Worm (Caenorhabditis elegans) whole organism, L1 larva: ENCODE measurements around the gene sro-1.
A peak's percentile ranks its signal among the peaks of the same experiment; 100 is the strongest.

ENCODE experiments used
- C04F5.9 ChIP-seq: sonication (generic microtip); optimal IDR thresholded peaks from 2 replicates; lab custom pipeline; 2016; ENCODE audit warnings: missing genetic modification characterization, missing compliant biosample characterization
- C16A3.4 ChIP-seq: fragments of 150-350 bp; optimal IDR thresholded peaks from 2 replicates; lab custom pipeline; 2014; ENCODE audit warnings: missing biosample characterization, missing genetic modification characterization
- C34B4.2 ChIP-seq: sonication (generic microtip); optimal IDR thresholded peaks from 2 replicates; lab custom pipeline; 2017; ENCODE audit warnings: mild to moderate bottlenecking, missing genetic modification characterization, missing compliant biosample characterization
- F16B12.6 ChIP-seq: fragments of 150-350 bp; optimal IDR thresholded peaks from 2 replicates; lab custom pipeline; 2014; ENCODE audit warnings: missing biosample characterization, missing genetic modification characterization
- Y116A8C.19 ChIP-seq: sonication (generic microtip); optimal IDR thresholded peaks from 2 replicates; lab custom pipeline; 2016; ENCODE audit warnings: missing compliant biosample characterization, missing genetic modification characterization, borderline replicate concordance
- aly-2 ChIP-seq: fragments of 150-350 bp; optimal IDR thresholded peaks from 2 replicates; lab custom pipeline; 2014; ENCODE audit warnings: missing biosample characterization, missing genetic modification characterization
- ama-1 ChIP-seq: fragments of 150-350 bp; optimal IDR thresholded peaks from 2 replicates; lab custom pipeline; 2014
- ceh-8 ChIP-seq: fragments of 200-800 bp; sonication (Bioruptor generic); optimal IDR thresholded peaks from 2 replicates; lab custom pipeline; 2018; ENCODE audit warnings: mild to moderate bottlenecking, missing genetic modification characterization, moderate library complexity, missing compliant biosample characterization
- efl-1 ChIP-seq, 4 experiments: fragments of 150-350 bp; optimal IDR thresholded peaks in 3 of 4; peaks in 1 of 4; 1 replicate in 1 of 4; 2 replicates in 3 of 4; lab custom pipeline; 2014; ENCODE audit warnings: missing biosample characterization in 2 of 4, missing genetic modification characterization in 2 of 4, missing genetic modification reagents in 2 of 4
- egl-13 ChIP-seq: sonication (generic microtip); optimal IDR thresholded peaks from 2 replicates; lab custom pipeline; 2016; ENCODE audit warnings: missing genotype, missing genetic modification reagents, missing genetic modification characterization, missing compliant biosample characterization
- egl-27 ChIP-seq, 2 experiments: fragments of 150-350 bp in 1 of 2; sonication (generic microtip); optimal IDR thresholded peaks; 3 replicates each; lab custom pipeline; 2017 to 2018; ENCODE audit warnings: missing biosample characterization in 2 of 2, missing genetic modification characterization in 2 of 2, missing genetic modification reagents in 2 of 2
- elt-3 ChIP-seq, 6 experiments: fragments of 150-350 bp in 1 of 6; sonication (generic microtip); optimal IDR thresholded peaks; 2 replicates each; lab custom pipeline; 2017 to 2018; ENCODE audit warnings: missing biosample characterization in 6 of 6, missing genetic modification characterization in 6 of 6, inconsistent platforms in 1 of 6
- ets-5 ChIP-seq: fragments of 200-800 bp; sonication (Bioruptor generic); IDR thresholded peaks from 2 replicates; pipeline ENCODE4 v1.3.6; 2022; ENCODE audit warnings: missing genetic modification characterization, missing compliant biosample characterization
- fkh-10 ChIP-seq: sonication (generic microtip); optimal IDR thresholded peaks from 2 replicates; lab custom pipeline; 2017; ENCODE audit warnings: missing biosample characterization, missing genetic modification reagents, missing genetic modification characterization
- fkh-8 ChIP-seq: sonication (generic microtip); optimal IDR thresholded peaks from 2 replicates; lab custom pipeline; 2016; ENCODE audit warnings: mild to moderate bottlenecking, missing genetic modification characterization, missing compliant biosample characterization
- grh-1 ChIP-seq: fragments of 200-800 bp; sonication (Bioruptor generic); IDR thresholded peaks from 2 replicates; pipeline ENCODE4 v1.3.6; 2022; ENCODE audit warnings: missing genetic modification reagents, missing genetic modification characterization, missing compliant biosample characterization
- hlh-17 ChIP-seq: fragments of 200-800 bp; sonication (Bioruptor generic); optimal IDR thresholded peaks from 2 replicates; lab custom pipeline; 2018; ENCODE audit warnings: missing genetic modification characterization, mild to moderate bottlenecking, missing compliant biosample characterization, moderate library complexity, borderline replicate concordance
- hlh-4 ChIP-seq: sonication (generic microtip); optimal IDR thresholded peaks from 2 replicates; lab custom pipeline; 2016; ENCODE audit warnings: mild to moderate bottlenecking, missing genetic modification characterization, missing compliant biosample characterization
- irx-1 ChIP-seq: sonication (generic microtip); optimal IDR thresholded peaks from 2 replicates; lab custom pipeline; 2016; ENCODE audit warnings: missing genetic modification characterization, missing compliant biosample characterization
- isw-1 ChIP-seq: fragments of 200-800 bp; sonication (Bioruptor generic); IDR thresholded peaks from 2 replicates; pipeline ENCODE4 v1.3.6; 2022; ENCODE audit warnings: missing genetic modification characterization, missing compliant biosample characterization
- jun-1 ChIP-seq: fragments of 150-350 bp; optimal IDR thresholded peaks from 2 replicates; lab custom pipeline; 2014; ENCODE audit warnings: missing biosample characterization, missing genetic modification reagents, missing genetic modification characterization
- lin-14 ChIP-seq: fragments of 200-800 bp; sonication (Bioruptor generic); optimal IDR thresholded peaks from 2 replicates; lab custom pipeline; 2018; ENCODE audit warnings: mild to moderate bottlenecking, missing genetic modification characterization, moderate library complexity, missing compliant biosample characterization
- lin-35 ChIP-seq, 2 experiments: fragments of 150-350 bp; optimal IDR thresholded peaks; 2 replicates each; lab custom pipeline; 2014; ENCODE audit warnings: missing biosample characterization in 2 of 2, missing genetic modification characterization in 2 of 2, missing genetic modification reagents in 2 of 2
- lin-39 ChIP-seq: fragments of 150-350 bp; optimal IDR thresholded peaks from 2 replicates; lab custom pipeline; 2014; ENCODE audit warnings: missing biosample characterization, missing genetic modification reagents, missing genetic modification characterization
- mdl-1 ChIP-seq, 2 experiments: fragments of 150-350 bp; optimal IDR thresholded peaks; 2 replicates each; lab custom pipeline; 2014 to 2017; ENCODE audit warnings: missing biosample characterization in 2 of 2, missing genetic modification characterization in 2 of 2, inconsistent platforms in 1 of 2
- mef-2 ChIP-seq: fragments of 150-350 bp; optimal IDR thresholded peaks from 2 replicates; lab custom pipeline; 2014; ENCODE audit warnings: missing biosample characterization, missing genetic modification characterization
- nhr-19 ChIP-seq: fragments of 200-800 bp; sonication (Bioruptor generic); conservative IDR thresholded peaks from 2 replicates; pipeline ENCODE4 v1.3.6; 2022; ENCODE audit warnings: missing genetic modification characterization, missing compliant biosample characterization
- nhr-20 ChIP-seq: sonication (generic microtip); optimal IDR thresholded peaks from 2 replicates; lab custom pipeline; 2016; ENCODE audit warnings: mild to moderate bottlenecking, missing genetic modification characterization, missing compliant biosample characterization
- nhr-237 ChIP-seq: fragments of 150-350 bp; optimal IDR thresholded peaks from 2 replicates; lab custom pipeline; 2014; ENCODE audit warnings: missing biosample characterization, missing genetic modification characterization
- nhr-28 ChIP-seq: fragments of 150-350 bp; optimal IDR thresholded peaks from 2 replicates; lab custom pipeline; 2014; ENCODE audit warnings: missing biosample characterization, missing genetic modification characterization
- nhr-47 ChIP-seq: sonication (generic microtip); optimal IDR thresholded peaks from 2 replicates; lab custom pipeline; 2016; ENCODE audit warnings: mild to moderate bottlenecking, missing genetic modification characterization, moderate library complexity, missing compliant biosample characterization
- nhr-76 ChIP-seq: sonication (generic microtip); optimal IDR thresholded peaks from 2 replicates; lab custom pipeline; 2017; ENCODE audit warnings: missing biosample characterization, missing genetic modification characterization
- nhr-77 ChIP-seq: fragments of 150-350 bp; optimal IDR thresholded peaks from 2 replicates; lab custom pipeline; 2014; ENCODE audit warnings: missing biosample characterization, missing genetic modification characterization
- nhr-84 ChIP-seq: sonication (generic microtip); optimal IDR thresholded peaks from 2 replicates; lab custom pipeline; 2017; ENCODE audit warnings: missing biosample characterization, missing genetic modification characterization
- nhr-85 ChIP-seq: sonication (generic microtip); peaks from one replicate; lab custom pipeline; 2016; ENCODE audit warnings: missing genetic modification characterization, inconsistent platforms, missing compliant biosample characterization
- nhr-90 ChIP-seq: sonication (generic microtip); optimal IDR thresholded peaks from 2 replicates; lab custom pipeline; 2016; ENCODE audit warnings: mild to moderate bottlenecking, missing genetic modification characterization, missing compliant biosample characterization; ENCODE audit not compliant: poor library complexity
- pag-3 ChIP-seq: sonication (generic microtip); optimal IDR thresholded peaks from 2 replicates; lab custom pipeline; 2017; ENCODE audit warnings: missing genetic modification characterization, mild to moderate bottlenecking, missing compliant biosample characterization, antibody characterized with exemption, borderline replicate concordance; ENCODE audit not compliant: insufficient read depth
- pax-3 ChIP-seq: fragments of 200-800 bp; sonication (Bioruptor generic); optimal IDR thresholded peaks from 2 replicates; lab custom pipeline; 2018; ENCODE audit warnings: mild to moderate bottlenecking, missing genetic modification characterization, moderate library complexity, missing compliant biosample characterization
- pqm-1 ChIP-seq: sonication (generic microtip); optimal IDR thresholded peaks from 3 replicates; lab custom pipeline; 2017; ENCODE audit warnings: missing biosample characterization, missing genetic modification characterization
- skn-1 ChIP-seq: fragments of 150-350 bp; optimal IDR thresholded peaks from 2 replicates; lab custom pipeline; 2014; ENCODE audit warnings: missing biosample characterization, missing genetic modification characterization
- snpc-4 ChIP-seq: fragments of 150-350 bp; optimal IDR thresholded peaks from 2 replicates; lab custom pipeline; 2014; ENCODE audit warnings: missing biosample characterization, missing genetic modification characterization
- sptf-1 ChIP-seq: fragments of 150-350 bp; optimal IDR thresholded peaks from 2 replicates; lab custom pipeline; 2014; ENCODE audit warnings: missing biosample characterization, missing genetic modification characterization
- unc-130 ChIP-seq: fragments of 150-350 bp; optimal IDR thresholded peaks from 2 replicates; lab custom pipeline; 2017; ENCODE audit warnings: missing biosample characterization, missing genetic modification characterization, inconsistent platforms
- unc-62 ChIP-seq: fragments of 150-350 bp; optimal IDR thresholded peaks from 2 replicates; lab custom pipeline; 2014; ENCODE audit warnings: missing biosample characterization, missing genetic modification reagents, missing genetic modification characterization
- unc-98 ChIP-seq: fragments of 200-800 bp; sonication (Bioruptor generic); IDR thresholded peaks from 2 replicates; pipeline ENCODE4 v1.3.6; 2022; ENCODE audit warnings: missing genetic modification characterization, missing compliant biosample characterization
- xbp-1 ChIP-seq: sonication (generic microtip); optimal IDR thresholded peaks from 2 replicates; lab custom pipeline; 2016; ENCODE audit warnings: missing genetic modification characterization, missing compliant biosample characterization
- zag-1 ChIP-seq: fragments of 150-350 bp; optimal IDR thresholded peaks from 2 replicates; lab custom pipeline; 2014; ENCODE audit warnings: missing biosample characterization, missing genetic modification characterization
- zip-4 ChIP-seq: fragments of 200-800 bp; sonication (Bioruptor generic); optimal IDR thresholded peaks from 2 replicates; lab custom pipeline; 2018; ENCODE audit warnings: mild to moderate bottlenecking, missing genetic modification characterization, moderate library complexity, missing compliant biosample characterization
- ztf-4 ChIP-seq: fragments of 150-350 bp; optimal IDR thresholded peaks from 2 replicates; lab custom pipeline; 2014; ENCODE audit warnings: missing biosample characterization, missing genetic modification characterization

The sro-1 gene

ce11 chrII:7483009-7483408 is 17.6 kb upstream of the sro-1 start, which contains the start of gene cah-2:
Gene cah-2, minus strand, starts transcription at chrII:7483109.
- TF ChIP-seq lin-35 (GFP tag; optimal IDR thresholded peaks at IDR 0.05; lab: Kevin White, UChicago) (no peak), ama-1 (no peak)

- no peak for TF ChIP-seq aly-2 (tag; lab: Kevin White, UChicago)
- no peak for TF ChIP-seq hlh-17 (GFP tag; lab: Kevin White, UChicago)
- TF ChIP-seq zip-4 (GFP tag; lab: Kevin White, UChicago), result peak; percentile 50
- peak; percentile 74 to 76 for TF ChIP-seq efl-1 (optimal IDR thresholded peaks at IDR 0.05; lab: Kevin White, UChicago)
- TF ChIP-seq efl-1 (GFP tag; optimal IDR thresholded peaks at IDR 0.05 in 1 of 2; lab: Kevin White, UChicago), result peak; percentile 67 to 96
- TF ChIP-seq egl-27 (tag; optimal IDR thresholded peaks at IDR 0.05; lab: Kevin White, UChicago), result no peak
- TF ChIP-seq nhr-237 (tag; lab: Kevin White, UChicago), result no peak
- peak; percentile 68 for TF ChIP-seq egl-13 (tag; lab: Kevin White, UChicago)
- TF ChIP-seq mef-2 (tag; lab: Kevin White, UChicago), result no peak
- TF ChIP-seq ceh-8, result peak; percentile 59
- peak; percentile 92 for TF ChIP-seq nhr-19 (GFP tag; lab: Robert Waterston, UW)
- TF ChIP-seq C04F5.9 (tag; lab: Kevin White, UChicago), result peak; percentile 35
- peak; percentile 90 for TF ChIP-seq grh-1 (GFP tag; lab: Robert Waterston, UW)
- TF ChIP-seq hlh-4, result no peak
- peak; percentile 87 for TF ChIP-seq lin-14
- peak; percentile 84 for TF ChIP-seq isw-1 (GFP tag; lab: Robert Waterston, UW)
- peak; percentile 48 for TF ChIP-seq skn-1 (tag; lab: Kevin White, UChicago)
- TF ChIP-seq zag-1, result no peak
- peak; percentile 88 for TF ChIP-seq nhr-20 (tag; lab: Kevin White, UChicago)
- TF ChIP-seq mdl-1 (tag; optimal IDR thresholded peaks at IDR 0.05; lab: Kevin White, UChicago), result peak in 1 of 2 experiments; percentile 36
- TF ChIP-seq pax-3, result peak; percentile 79
- peak; percentile 78 for TF ChIP-seq fkh-8 (tag; lab: Kevin White, UChicago)
- peak; percentile 78 for TF ChIP-seq jun-1 (tag; lab: Kevin White, UChicago)
- TF ChIP-seq elt-3 (tag; optimal IDR thresholded peaks at IDR 0.05; lab: Kevin White, UChicago), result peak in 1 of 6 experiments; percentile 45
- TF ChIP-seq unc-130 (tag; lab: Kevin White, UChicago), result peak; percentile 33
- no peak for TF ChIP-seq pag-3
- TF ChIP-seq ama-1, result no peak
- TF ChIP-seq fkh-10 (GFP tag; lab: Kevin White, UChicago), result peak; percentile 58
- TF ChIP-seq Y116A8C.19 (tag; lab: Kevin White, UChicago), result no peak
- no peak for TF ChIP-seq lin-39
- TF ChIP-seq unc-98 (GFP tag; lab: Robert Waterston, UW), result no peak
- TF ChIP-seq nhr-28 (tag; lab: Kevin White, UChicago), result no peak
- no peak for TF ChIP-seq C34B4.2 (tag; lab: Kevin White, UChicago)
- TF ChIP-seq nhr-47 (tag; lab: Kevin White, UChicago), result peak; percentile 92
- TF ChIP-seq irx-1 (tag; lab: Kevin White, UChicago), result peak; percentile 31
- peak; percentile 78 for TF ChIP-seq C16A3.4 (tag; lab: Kevin White, UChicago)
- TF ChIP-seq nhr-76 (tag; lab: Kevin White, UChicago), result peak; percentile 30
- no peak for TF ChIP-seq nhr-84
- TF ChIP-seq xbp-1 (tag; lab: Kevin White, UChicago), result peak; percentile 81
- TF ChIP-seq pqm-1, result no peak
- peak; percentile 93 for TF ChIP-seq nhr-85 (tag; lab: Kevin White, UChicago)
- TF ChIP-seq snpc-4 (tag; lab: Kevin White, UChicago), result peak; percentile 42
- TF ChIP-seq ets-5 (GFP tag; lab: Robert Waterston, UW), result no peak
- TF ChIP-seq sptf-1 (tag; lab: Kevin White, UChicago), result no peak
- no peak for TF ChIP-seq unc-62 (GFP tag; lab: Kevin White, UChicago)
- peak; percentile 8 for TF ChIP-seq ztf-4 (tag; lab: Kevin White, UChicago)
- TF ChIP-seq F16B12.6 (tag; lab: Kevin White, UChicago), result peak; percentile 93
- TF ChIP-seq nhr-77, result peak; percentile 82
- peak; percentile 91 for TF ChIP-seq nhr-90
Measured at ce11 chrII:7478487-7479234, 13.2 kb upstream of the sro-1 start, which contains the start of the genes aka-1 and ubc-6. Gene aka-1, minus strand, starts transcription at chrII:7478537. Gene ubc-6, plus strand, starts transcription at chrII:7479187.
